Worm (Caenorhabditis elegans) whole organism, L1 larva: ENCODE measurements around the gene ZK686.6.
A peak's percentile ranks its signal among the peaks of the same experiment; 100 is the strongest.

ENCODE experiments used
- F16B12.6 ChIP-seq: fragments of 150-350 bp; optimal IDR thresholded peaks from 2 replicates; lab custom pipeline; 2014; ENCODE audit warnings: missing biosample characterization, missing genetic modification characterization
- Y116A8C.19 ChIP-seq: sonication (generic microtip); optimal IDR thresholded peaks from 2 replicates; lab custom pipeline; 2016; ENCODE audit warnings: missing compliant biosample characterization, missing genetic modification characterization, borderline replicate concordance
- aha-1 ChIP-seq: fragments of 150-350 bp; optimal IDR thresholded peaks from 2 replicates; lab custom pipeline; 2014; ENCODE audit warnings: missing biosample characterization, missing genetic modification characterization
- alr-1 ChIP-seq: fragments of 200-800 bp; sonication (Bioruptor generic); optimal IDR thresholded peaks from 2 replicates; lab custom pipeline; 2018; ENCODE audit warnings: borderline replicate concordance, mild to moderate bottlenecking, missing genetic modification characterization, missing compliant biosample characterization
- ama-1 ChIP-seq: fragments of 150-350 bp; optimal IDR thresholded peaks from 2 replicates; lab custom pipeline; 2014
- blmp-1 ChIP-seq: fragments of 150-350 bp; optimal IDR thresholded peaks from 2 replicates; lab custom pipeline; 2014; ENCODE audit warnings: missing biosample characterization, missing genetic modification characterization
- ceh-63 ChIP-seq: fragments of 200-800 bp; sonication (Bioruptor generic); optimal IDR thresholded peaks from 2 replicates; lab custom pipeline; 2018; ENCODE audit warnings: mild to moderate bottlenecking, missing genetic modification characterization, missing compliant biosample characterization
- ceh-8 ChIP-seq: fragments of 200-800 bp; sonication (Bioruptor generic); optimal IDR thresholded peaks from 2 replicates; lab custom pipeline; 2018; ENCODE audit warnings: mild to moderate bottlenecking, missing genetic modification characterization, moderate library complexity, missing compliant biosample characterization
- ceh-82 ChIP-seq, 3 experiments: fragments of 150-350 bp in 1 of 3; sonication (generic microtip) in 2 of 3; optimal IDR thresholded peaks; 2 replicates each; lab custom pipeline; 2014 to 2017; ENCODE audit warnings: missing biosample characterization in 3 of 3, missing genetic modification characterization in 3 of 3
- ces-1 ChIP-seq: fragments of 150-350 bp; optimal IDR thresholded peaks from 2 replicates; lab custom pipeline; 2014; ENCODE audit warnings: missing biosample characterization, missing genetic modification reagents, missing genetic modification characterization
- dpl-1 ChIP-seq, 3 experiments: fragments of 150-350 bp in 2 of 3; sonication (generic microtip) in 1 of 3; optimal IDR thresholded peaks; 2 replicates each; lab custom pipeline; 2014 to 2017; ENCODE audit warnings: missing biosample characterization in 3 of 3, missing genetic modification characterization in 3 of 3, missing genetic modification reagents in 3 of 3
- dsc-1 ChIP-seq: sonication (generic microtip); optimal IDR thresholded peaks from 2 replicates; lab custom pipeline; 2016; ENCODE audit warnings: mild to moderate bottlenecking, missing genetic modification characterization, missing compliant biosample characterization
- efl-1 ChIP-seq, 4 experiments: fragments of 150-350 bp; optimal IDR thresholded peaks in 3 of 4; peaks in 1 of 4; 1 replicate in 1 of 4; 2 replicates in 3 of 4; lab custom pipeline; 2014; ENCODE audit warnings: missing biosample characterization in 2 of 4, missing genetic modification characterization in 2 of 4, missing genetic modification reagents in 2 of 4
- elt-2 ChIP-seq: sonication (generic microtip); optimal IDR thresholded peaks from 2 replicates; lab custom pipeline; 2016; ENCODE audit warnings: missing genetic modification characterization, mild to moderate bottlenecking, inconsistent platforms, missing compliant biosample characterization, missing genetic modification reagents
- ets-5 ChIP-seq: fragments of 200-800 bp; sonication (Bioruptor generic); IDR thresholded peaks from 2 replicates; pipeline ENCODE4 v1.3.6; 2022; ENCODE audit warnings: missing genetic modification characterization, missing compliant biosample characterization
- fkh-10 ChIP-seq: sonication (generic microtip); optimal IDR thresholded peaks from 2 replicates; lab custom pipeline; 2017; ENCODE audit warnings: missing biosample characterization, missing genetic modification reagents, missing genetic modification characterization
- fkh-8 ChIP-seq: sonication (generic microtip); optimal IDR thresholded peaks from 2 replicates; lab custom pipeline; 2016; ENCODE audit warnings: mild to moderate bottlenecking, missing genetic modification characterization, missing compliant biosample characterization
- hlh-4 ChIP-seq: sonication (generic microtip); optimal IDR thresholded peaks from 2 replicates; lab custom pipeline; 2016; ENCODE audit warnings: mild to moderate bottlenecking, missing genetic modification characterization, missing compliant biosample characterization
- hpl-2 ChIP-seq: fragments of 150-350 bp; optimal IDR thresholded peaks from 2 replicates; lab custom pipeline; 2014; ENCODE audit warnings: missing biosample characterization, missing genetic modification reagents, missing genetic modification characterization
- jun-1 ChIP-seq: fragments of 150-350 bp; optimal IDR thresholded peaks from 2 replicates; lab custom pipeline; 2014; ENCODE audit warnings: missing biosample characterization, missing genetic modification reagents, missing genetic modification characterization
- lin-15B ChIP-seq: fragments of 150-350 bp; sonication (generic microtip); optimal IDR thresholded peaks from 3 replicates; lab custom pipeline; 2014; ENCODE audit warnings: missing biosample characterization, missing genetic modification characterization
- lin-35 ChIP-seq, 2 experiments: fragments of 150-350 bp; optimal IDR thresholded peaks; 2 replicates each; lab custom pipeline; 2014; ENCODE audit warnings: missing biosample characterization in 2 of 2, missing genetic modification characterization in 2 of 2, missing genetic modification reagents in 2 of 2
- lin-39 ChIP-seq: fragments of 150-350 bp; optimal IDR thresholded peaks from 2 replicates; lab custom pipeline; 2014; ENCODE audit warnings: missing biosample characterization, missing genetic modification reagents, missing genetic modification characterization
- lsy-2 ChIP-seq, 2 experiments: fragments of 150-350 bp; optimal IDR thresholded peaks; 2 replicates each; lab custom pipeline; 2014; ENCODE audit warnings: missing biosample characterization in 2 of 2, missing genetic modification characterization in 2 of 2
- mab-9 ChIP-seq: fragments of 200-800 bp; sonication (Bioruptor generic); IDR thresholded peaks from 2 replicates; pipeline ENCODE4 v1.3.6; 2022; ENCODE audit warnings: missing genetic modification reagents, missing genetic modification characterization, missing compliant biosample characterization
- mef-2 ChIP-seq: fragments of 150-350 bp; optimal IDR thresholded peaks from 2 replicates; lab custom pipeline; 2014; ENCODE audit warnings: missing biosample characterization, missing genetic modification characterization
- mep-1 ChIP-seq: fragments of 150-350 bp; optimal IDR thresholded peaks from 2 replicates; lab custom pipeline; 2014; ENCODE audit warnings: missing biosample characterization, missing genetic modification characterization
- nhr-11 ChIP-seq: fragments of 150-350 bp; optimal IDR thresholded peaks from 2 replicates; lab custom pipeline; 2014; ENCODE audit warnings: missing biosample characterization, missing genetic modification characterization
- nhr-47 ChIP-seq: sonication (generic microtip); optimal IDR thresholded peaks from 2 replicates; lab custom pipeline; 2016; ENCODE audit warnings: mild to moderate bottlenecking, missing genetic modification characterization, moderate library complexity, missing compliant biosample characterization
- nhr-76 ChIP-seq: sonication (generic microtip); optimal IDR thresholded peaks from 2 replicates; lab custom pipeline; 2017; ENCODE audit warnings: missing biosample characterization, missing genetic modification characterization
- pag-3 ChIP-seq: sonication (generic microtip); optimal IDR thresholded peaks from 2 replicates; lab custom pipeline; 2017; ENCODE audit warnings: missing genetic modification characterization, mild to moderate bottlenecking, missing compliant biosample characterization, antibody characterized with exemption, borderline replicate concordance; ENCODE audit not compliant: insufficient read depth
- pqm-1 ChIP-seq: sonication (generic microtip); optimal IDR thresholded peaks from 3 replicates; lab custom pipeline; 2017; ENCODE audit warnings: missing biosample characterization, missing genetic modification characterization
- rnt-1 ChIP-seq: sonication (generic microtip); optimal IDR thresholded peaks from 2 replicates; lab custom pipeline; 2016; ENCODE audit warnings: mild to moderate bottlenecking, missing genetic modification characterization, moderate library complexity, missing compliant biosample characterization
- skn-1 ChIP-seq: fragments of 150-350 bp; optimal IDR thresholded peaks from 2 replicates; lab custom pipeline; 2014; ENCODE audit warnings: missing biosample characterization, missing genetic modification characterization
- snpc-4 ChIP-seq: fragments of 150-350 bp; optimal IDR thresholded peaks from 2 replicates; lab custom pipeline; 2014; ENCODE audit warnings: missing biosample characterization, missing genetic modification characterization
- sox-4 ChIP-seq: sonication (generic microtip); optimal IDR thresholded peaks from 2 replicates; lab custom pipeline; 2016; ENCODE audit warnings: missing genetic modification characterization, missing compliant biosample characterization
- sptf-1 ChIP-seq: fragments of 150-350 bp; optimal IDR thresholded peaks from 2 replicates; lab custom pipeline; 2014; ENCODE audit warnings: missing biosample characterization, missing genetic modification characterization
- swsn-7 ChIP-seq: sonication (generic microtip); optimal IDR thresholded peaks from 2 replicates; lab custom pipeline; 2016; ENCODE audit warnings: missing genetic modification characterization, missing compliant biosample characterization
- tbx-2 ChIP-seq: sonication (generic microtip); optimal IDR thresholded peaks from 2 replicates; lab custom pipeline; 2016; ENCODE audit warnings: missing genetic modification characterization, missing compliant biosample characterization
- tlp-1 ChIP-seq: fragments of 150-350 bp; optimal IDR thresholded peaks from 2 replicates; lab custom pipeline; 2014; ENCODE audit warnings: missing biosample characterization, missing genetic modification characterization
- unc-30 ChIP-seq: sonication (generic microtip); optimal IDR thresholded peaks from 2 replicates; lab custom pipeline; 2017; ENCODE audit warnings: missing biosample characterization, missing genetic modification characterization
- unc-98 ChIP-seq: fragments of 200-800 bp; sonication (Bioruptor generic); IDR thresholded peaks from 2 replicates; pipeline ENCODE4 v1.3.6; 2022; ENCODE audit warnings: missing genetic modification characterization, missing compliant biosample characterization
- vab-15 ChIP-seq: sonication (generic microtip); optimal IDR thresholded peaks from 2 replicates; lab custom pipeline; 2017; ENCODE audit warnings: missing genotype, mild to moderate bottlenecking, missing genetic modification characterization, missing compliant biosample characterization
- xbp-1 ChIP-seq: sonication (generic microtip); optimal IDR thresholded peaks from 2 replicates; lab custom pipeline; 2016; ENCODE audit warnings: missing genetic modification characterization, missing compliant biosample characterization
- zag-1 ChIP-seq: fragments of 150-350 bp; optimal IDR thresholded peaks from 2 replicates; lab custom pipeline; 2014; ENCODE audit warnings: missing biosample characterization, missing genetic modification characterization
- zip-4 ChIP-seq: fragments of 200-800 bp; sonication (Bioruptor generic); optimal IDR thresholded peaks from 2 replicates; lab custom pipeline; 2018; ENCODE audit warnings: mild to moderate bottlenecking, missing genetic modification characterization, moderate library complexity, missing compliant biosample characterization
- ztf-11 ChIP-seq, 2 experiments: sonication (generic microtip); optimal IDR thresholded peaks; 2 replicates each; lab custom pipeline; 2016 to 2017; ENCODE audit warnings: missing genetic modification characterization in 2 of 2, missing biosample characterization in 1 of 2, missing compliant biosample characterization in 1 of 2
- ztf-4 ChIP-seq: fragments of 150-350 bp; optimal IDR thresholded peaks from 2 replicates; lab custom pipeline; 2014; ENCODE audit warnings: missing biosample characterization, missing genetic modification characterization

The ZK686.6 gene

DNA sequence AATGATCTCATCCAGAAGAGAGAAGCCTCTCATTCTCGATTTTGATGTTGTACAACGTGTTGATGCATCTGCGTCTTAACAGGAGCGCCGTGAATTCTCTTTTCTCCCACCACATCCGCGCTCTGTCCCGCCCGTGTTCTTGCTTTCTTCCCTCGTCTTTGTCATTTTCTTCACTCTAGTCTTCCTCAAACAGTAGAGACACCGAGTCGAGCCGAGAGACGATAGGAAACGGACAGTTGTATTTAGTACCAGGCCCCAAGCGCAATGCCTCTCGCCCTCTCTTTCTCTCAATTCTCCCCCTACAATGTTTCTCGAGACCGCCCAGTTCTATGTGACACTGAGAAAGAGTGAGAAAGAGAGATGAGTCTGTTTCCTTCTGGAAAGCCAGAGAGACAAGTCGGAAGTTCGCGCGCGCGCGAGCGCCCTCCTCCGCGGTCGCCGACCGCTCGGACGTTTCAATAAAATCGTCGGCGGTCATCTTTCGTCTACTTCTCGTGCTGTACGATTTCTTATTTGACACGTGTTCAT lies 43.2 kb downstream of the ZK686.6 start, which contains the start of gene ZK112.4 (continued):
- TF ChIP-seq lin-35 (GFP tag; optimal IDR thresholded peaks at IDR 0.05; lab: Kevin White, UChicago) (peak; percentile 28 to 33), ets-5 (GFP tag; lab: Robert Waterston, UW) (no peak), efl-1 (optimal IDR thresholded peaks at IDR 0.05; lab: Kevin White, UChicago) (peak; percentile 40 to 44), efl-1 (GFP tag; optimal IDR thresholded peaks at IDR 0.05 in 1 of 2; lab: Kevin White, UChicago) (peak; percentile 30 to 91), ceh-8 (GFP tag; lab: Kevin White, UChicago) (no peak), sptf-1 (tag; lab: Kevin White, UChicago) (no peak)

DNA sequence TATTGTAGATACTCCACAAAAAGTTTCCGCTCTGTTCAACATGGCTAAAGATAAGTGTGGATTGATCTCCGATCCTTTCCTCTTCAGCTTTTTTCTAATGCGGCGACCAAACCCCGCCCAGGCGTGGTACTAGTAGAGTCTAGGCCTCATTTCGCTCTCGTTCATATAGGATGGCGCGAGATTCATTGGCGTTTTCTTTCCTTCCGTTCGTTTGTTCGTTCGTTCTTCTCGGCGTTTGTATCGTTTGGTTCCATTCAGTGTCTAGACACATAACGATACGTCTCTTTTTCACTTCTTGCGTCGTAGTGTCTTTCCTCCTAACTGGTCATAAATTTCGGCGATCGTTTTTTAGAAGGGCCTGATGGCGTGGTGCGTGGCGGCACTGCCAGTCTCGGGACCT lies 43.7 kb downstream of the ZK686.6 start:
- TF ChIP-seq zip-4 (GFP tag; lab: Kevin White, UChicago) (no peak), ama-1 (lab: Kevin White, UChicago) (peak; percentile 3)

DNA sequence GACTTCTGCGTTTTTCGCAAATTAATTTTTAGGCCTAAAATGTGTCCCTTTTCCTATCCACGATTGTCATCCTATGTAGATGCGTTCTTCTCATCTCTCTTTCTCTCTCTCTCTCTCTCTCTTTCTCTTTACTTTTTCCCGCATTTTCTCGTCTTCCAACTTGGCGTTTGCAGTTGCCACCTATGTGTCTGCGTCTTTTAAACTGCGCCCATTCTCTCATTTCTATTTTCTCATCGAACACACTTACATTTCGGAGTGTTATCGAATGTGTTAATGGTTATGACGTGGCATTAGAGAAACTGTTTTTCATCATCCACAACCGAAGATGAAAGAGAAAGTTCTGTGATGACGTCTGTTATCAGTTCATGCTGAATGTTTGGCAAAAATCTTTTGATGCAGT lies 44.3 kb downstream of the ZK686.6 start:
- TF ChIP-seq ets-5 (GFP tag; lab: Robert Waterston, UW) (no peak), ztf-11 (tag; optimal IDR thresholded peaks at IDR 0.05; lab: Kevin White, UChicago) (no peak), tlp-1 (tag; lab: Kevin White, UChicago) (no peak), nhr-76 (tag; lab: Kevin White, UChicago) (no peak), nhr-47 (tag; lab: Kevin White, UChicago) (peak; percentile 50), mef-2 (tag; lab: Kevin White, UChicago) (no peak), pqm-1 (tag; lab: Kevin White, UChicago) (no peak), ztf-4 (tag; lab: Kevin White, UChicago) (no peak), swsn-7 (tag; lab: Kevin White, UChicago) (peak; percentile 5), mab-9 (GFP tag; lab: Robert Waterston, UW) (no peak), ceh-82 (tag; optimal IDR thresholded peaks at IDR 0.05; lab: Kevin White, UChicago) (peak in 1 of 3 experiments; percentile 48), efl-1 (optimal IDR thresholded peaks at IDR 0.05; lab: Kevin White, UChicago) (peak; percentile 23 to 55), efl-1 (GFP tag; optimal IDR thresholded peaks at IDR 0.05 in 1 of 2; lab: Kevin White, UChicago) (peak in 1 of 2 experiments; percentile 83), dsc-1 (tag; lab: Kevin White, UChicago) (no peak), blmp-1 (tag; lab: Kevin White, UChicago) (peak; percentile 94), nhr-11 (tag; lab: Kevin White, UChicago) (no peak), vab-15 (tag; lab: Kevin White, UChicago) (no peak), ceh-63 (GFP tag; lab: Kevin White, UChicago) (no peak), snpc-4 (tag; lab: Kevin White, UChicago) (no peak), F16B12.6 (tag; lab: Kevin White, UChicago) (no peak), jun-1 (tag; lab: Kevin White, UChicago) (no peak), lsy-2 (tag; optimal IDR thresholded peaks at IDR 0.05; lab: Kevin White, UChicago) (peak; percentile 36 to 53), ama-1 (lab: Kevin White, UChicago) (peak; percentile 24), lin-15B (tag; lab: Kevin White, UChicago) (no peak), alr-1 (tag; lab: Kevin White, UChicago) (no peak), mep-1 (tag; lab: Kevin White, UChicago) (peak; percentile 63), unc-30 (tag; lab: Kevin White, UChicago) (no peak), fkh-10 (no peak), lin-39 (tag; lab: Kevin White, UChicago) (no peak), sox-4 (tag; lab: Kevin White, UChicago) (no peak), rnt-1 (peak; percentile 44), hlh-4 (tag; lab: Kevin White, UChicago) (no peak), Y116A8C.19 (tag; lab: Kevin White, UChicago) (no peak), ces-1 (GFP tag; lab: Kevin White, UChicago) (no peak), dpl-1 (GFP tag; optimal IDR thresholded peaks at IDR 0.05; lab: Kevin White, UChicago) (peak; percentile 17 to 30 (median 29)), skn-1 (tag; lab: Kevin White, UChicago) (peak; percentile 70), zag-1 (no peak), zip-4 (GFP tag; lab: Kevin White, UChicago) (peak; percentile 2), fkh-8 (tag; lab: Kevin White, UChicago) (no peak), tbx-2 (tag; lab: Kevin White, UChicago) (peak; percentile 10), aha-1 (tag; lab: Kevin White, UChicago) (no peak), unc-98 (no peak), pag-3 (tag; lab: Kevin White, UChicago) (no peak), xbp-1 (tag; lab: Kevin White, UChicago) (no peak), hpl-2 (no peak), elt-2 (no peak)
